Worm (Caenorhabditis elegans) whole organism, mixed stage, embryonic: Measurements from ENCODE around the gene yars-2.

Experiments used
- M03D4.4 ChIP-seq: sonication (generic microtip); optimal IDR thresholded peaks from 2 replicates; lab custom pipeline; 2017; ENCODE audit warnings: mild to moderate bottlenecking, missing genetic modification characterization, missing compliant biosample characterization
- bed-3 ChIP-seq: fragments of 200-800 bp; sonication (Bioruptor generic); optimal IDR thresholded peaks from 3 replicates; lab custom pipeline; 2018; ENCODE audit warnings: mild to moderate bottlenecking, missing genetic modification characterization, moderate library complexity, missing compliant biosample characterization
- blmp-1 ChIP-seq: fragments of 150-350 bp; optimal IDR thresholded peaks from 2 replicates; lab custom pipeline; 2014; ENCODE audit warnings: missing biosample characterization, missing genetic modification characterization
- ceh-39 ChIP-seq: fragments of 150-350 bp; optimal IDR thresholded peaks from 2 replicates; lab custom pipeline; 2014; ENCODE audit warnings: missing biosample characterization, missing genetic modification characterization
- ceh-43 ChIP-seq: fragments of 200-800 bp; sonication (Bioruptor generic); optimal IDR thresholded peaks from 2 replicates; lab custom pipeline; 2018; ENCODE audit warnings: mild to moderate bottlenecking, missing genetic modification characterization, moderate library complexity, missing compliant biosample characterization
- ceh-83 ChIP-seq: fragments of 200-800 bp; sonication (Bioruptor generic); optimal IDR thresholded peaks from 2 replicates; lab custom pipeline; 2018; ENCODE audit warnings: mild to moderate bottlenecking, missing genetic modification characterization, missing compliant biosample characterization
- ces-1 ChIP-seq: fragments of 150-350 bp; optimal IDR thresholded peaks from 2 replicates; lab custom pipeline; 2014; ENCODE audit warnings: missing biosample characterization, missing genetic modification reagents, missing genetic modification characterization
- cnd-1 ChIP-seq: fragments of 200-800 bp; sonication (Bioruptor generic); optimal IDR thresholded peaks from 2 replicates; lab custom pipeline; 2018; ENCODE audit warnings: mild to moderate bottlenecking, missing genetic modification characterization, missing compliant biosample characterization
- drap-1 ChIP-seq: fragments of 200-800 bp; sonication (Bioruptor generic); optimal IDR thresholded peaks from 3 replicates; lab custom pipeline; 2018; ENCODE audit warnings: mild to moderate bottlenecking, missing genetic modification characterization, missing compliant biosample characterization
- elt-1 ChIP-seq: sonication (generic microtip); optimal IDR thresholded peaks from 2 replicates; lab custom pipeline; 2017; ENCODE audit warnings: missing genetic modification characterization, mild to moderate bottlenecking, missing compliant biosample characterization, antibody characterized with exemption, moderate library complexity, borderline replicate concordance; ENCODE audit not compliant: insufficient read depth
- elt-3 ChIP-seq: fragments of 150-350 bp; optimal IDR thresholded peaks from 2 replicates; lab custom pipeline; 2014; ENCODE audit warnings: missing biosample characterization, missing genetic modification characterization
- flh-1 ChIP-seq: fragments of 200-800 bp; sonication (Bioruptor generic); optimal IDR thresholded peaks from 2 replicates; lab custom pipeline; 2018; ENCODE audit warnings: mild to moderate bottlenecking, missing genetic modification characterization, moderate library complexity, missing compliant biosample characterization
- ham-2 ChIP-seq: fragments of 200-800 bp; sonication (Bioruptor generic); optimal IDR thresholded peaks from 2 replicates; lab custom pipeline; 2018; ENCODE audit warnings: mild to moderate bottlenecking, missing genetic modification characterization, missing compliant biosample characterization
- hlh-1 ChIP-seq: fragments of 150-350 bp; optimal IDR thresholded peaks from 2 replicates; lab custom pipeline; 2014; ENCODE audit warnings: missing biosample characterization, missing genetic modification reagents, missing genetic modification characterization
- lin-13 ChIP-seq: fragments of 150-350 bp; optimal IDR thresholded peaks from 2 replicates; lab custom pipeline; 2014; ENCODE audit warnings: missing biosample characterization, missing genetic modification characterization
- lin-32 ChIP-seq: fragments of 200-800 bp; sonication (Bioruptor generic); optimal IDR thresholded peaks from 2 replicates; lab custom pipeline; 2018; ENCODE audit warnings: mild to moderate bottlenecking, missing genetic modification characterization, missing compliant biosample characterization
- lsy-2 ChIP-seq: fragments of 150-350 bp; optimal IDR thresholded peaks from 2 replicates; lab custom pipeline; 2014; ENCODE audit warnings: missing biosample characterization, missing genetic modification characterization
- mab-5 ChIP-seq: fragments of 150-350 bp; optimal IDR thresholded peaks from 2 replicates; lab custom pipeline; 2014; ENCODE audit warnings: missing biosample characterization, missing genetic modification characterization
- mep-1 ChIP-seq: fragments of 150-350 bp; optimal IDR thresholded peaks from 2 replicates; lab custom pipeline; 2017; ENCODE audit warnings: missing biosample characterization, missing genetic modification reagents, missing genetic modification characterization, inconsistent platforms
- mls-2 ChIP-seq: sonication (generic microtip); optimal IDR thresholded peaks from 2 replicates; lab custom pipeline; 2016; ENCODE audit warnings: mild to moderate bottlenecking, missing genetic modification characterization, moderate library complexity, missing compliant biosample characterization
- nhr-12 ChIP-seq: fragments of 150-350 bp; optimal IDR thresholded peaks from 2 replicates; lab custom pipeline; 2014; ENCODE audit warnings: missing biosample characterization, missing genetic modification characterization
- nhr-2 ChIP-seq: fragments of 150-350 bp; optimal IDR thresholded peaks from 2 replicates; lab custom pipeline; 2014; ENCODE audit warnings: missing biosample characterization, missing genetic modification characterization
- nhr-237 ChIP-seq: fragments of 150-350 bp; optimal IDR thresholded peaks from 2 replicates; lab custom pipeline; 2014; ENCODE audit warnings: missing biosample characterization, missing genetic modification characterization
- nhr-28 ChIP-seq: fragments of 150-350 bp; optimal IDR thresholded peaks from 2 replicates; lab custom pipeline; 2014; ENCODE audit warnings: missing biosample characterization, missing genetic modification characterization
- nhr-76 ChIP-seq: sonication (generic microtip); optimal IDR thresholded peaks from 2 replicates; lab custom pipeline; 2017; ENCODE audit warnings: missing biosample characterization, missing genetic modification characterization
- pha-4 ChIP-seq: fragments of 150-350 bp; optimal IDR thresholded peaks from 2 replicates; lab custom pipeline; 2018; ENCODE audit warnings: missing biosample characterization, missing genetic modification reagents, missing genetic modification characterization
- sem-2 ChIP-seq: fragments of 200-800 bp; sonication (Bioruptor generic); optimal IDR thresholded peaks from 2 replicates; lab custom pipeline; 2018; ENCODE audit warnings: mild to moderate bottlenecking, missing genetic modification characterization, missing compliant biosample characterization
- snpc-4 ChIP-seq: fragments of 150-350 bp; optimal IDR thresholded peaks from 2 replicates; lab custom pipeline; 2014; ENCODE audit warnings: missing biosample characterization, missing genetic modification characterization
- sptf-1 ChIP-seq: sonication (generic microtip); optimal IDR thresholded peaks from 2 replicates; lab custom pipeline; 2017; ENCODE audit warnings: mild to moderate bottlenecking, missing genetic modification characterization, moderate library complexity, missing compliant biosample characterization
- tbx-8 ChIP-seq: fragments of 200-800 bp; sonication (Bioruptor generic); optimal IDR thresholded peaks from 2 replicates; lab custom pipeline; 2018; ENCODE audit warnings: mild to moderate bottlenecking, missing genetic modification characterization, moderate library complexity, missing compliant biosample characterization
- unc-120 ChIP-seq: sonication (generic microtip); optimal IDR thresholded peaks from 2 replicates; lab custom pipeline; 2017; ENCODE audit warnings: missing genetic modification characterization, missing compliant biosample characterization; ENCODE audit not compliant: poor library complexity, severe bottlenecking
- unc-39 ChIP-seq: fragments of 150-350 bp; optimal IDR thresholded peaks from 2 replicates; lab custom pipeline; 2014; ENCODE audit warnings: missing biosample characterization, missing genetic modification characterization
- unc-62 ChIP-seq: fragments of 150-350 bp; optimal IDR thresholded peaks from 2 replicates; lab custom pipeline; 2014; ENCODE audit warnings: missing biosample characterization, missing genetic modification reagents, missing genetic modification characterization
- zip-8 ChIP-seq: fragments of 150-350 bp; optimal IDR thresholded peaks from 2 replicates; lab custom pipeline; 2014; ENCODE audit warnings: missing biosample characterization, missing genetic modification characterization
- ztf-11 ChIP-seq: fragments of 150-350 bp; optimal IDR thresholded peaks from 2 replicates; lab custom pipeline; 2014; ENCODE audit warnings: missing biosample characterization, missing genetic modification characterization

The yars-2 gene

DNA sequence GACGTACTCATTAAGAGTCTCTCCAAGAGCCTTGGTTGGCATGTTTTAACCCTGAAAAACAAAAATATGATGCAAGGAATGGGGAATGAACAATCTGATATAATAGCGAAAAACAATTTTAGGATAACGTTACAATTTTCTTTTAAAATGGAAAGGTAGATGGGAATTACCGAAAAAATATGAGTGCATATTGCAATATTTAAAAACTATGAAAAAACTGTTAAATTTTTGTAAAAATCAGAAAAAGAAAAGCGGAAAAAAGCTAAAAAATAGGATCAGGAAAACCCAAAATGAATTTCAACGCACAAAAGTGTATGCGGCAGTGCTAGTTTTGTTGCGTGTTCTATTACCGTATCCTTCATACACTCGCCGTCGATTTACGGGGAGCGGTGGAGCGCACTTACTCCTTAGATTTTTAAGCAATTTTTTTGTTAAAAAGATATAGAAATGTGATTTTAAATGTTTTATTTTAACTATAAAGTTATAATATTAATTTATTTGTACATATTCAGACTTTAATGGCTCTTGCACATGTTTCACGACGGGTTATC lies 37.4 kb upstream of the yars-2 start, which contains the start of the genes rpl-20 and Y17G9B.5:
rpl-20 (minus strand) TSS at position 51 of the 551 bp plus-strand sequence.
Y17G9B.5 (plus strand) TSS at position 513 of the 551 bp plus-strand sequence.
- TF ChIP-seq ceh-43 (GFP tag; lab: Kevin White, UChicago) (peak; percentile 88), nhr-76 (tag; lab: Kevin White, UChicago) (peak; percentile 13), ceh-83 (GFP tag; lab: Kevin White, UChicago) (peak; percentile 87), mep-1 (peak; percentile 100), pha-4 (tag; lab: Kevin White, UChicago) (peak; percentile 100), elt-3 (tag; lab: Kevin White, UChicago) (peak; percentile 88), mab-5 (tag; lab: Kevin White, UChicago) (peak; percentile 89), snpc-4 (no peak), mls-2 (tag; lab: Kevin White, UChicago) (peak; percentile 91), ceh-39 (peak; percentile 100), nhr-2 (tag; lab: Kevin White, UChicago) (peak; percentile 61), hlh-1 (tag; lab: Kevin White, UChicago) (peak; percentile 73), lin-32 (peak; percentile 78), nhr-237 (tag; lab: Kevin White, UChicago) (peak; percentile 99), flh-1 (no peak), sptf-1 (tag; lab: Kevin White, UChicago) (peak; percentile 97), lin-13 (peak; percentile 100), ces-1 (GFP tag; lab: Kevin White, UChicago) (peak; percentile 96), blmp-1 (peak; percentile 33), nhr-12 (tag; lab: Kevin White, UChicago) (no peak), lsy-2 (tag; lab: Kevin White, UChicago) (peak; percentile 100), ham-2 (GFP tag; lab: Kevin White, UChicago) (peak; percentile 92), drap-1 (peak; percentile 93), nhr-28 (tag; lab: Kevin White, UChicago) (peak; percentile 86), elt-1 (peak; percentile 67), sem-2 (peak; percentile 54), cnd-1 (tag; lab: Kevin White, UChicago) (peak; percentile 95), unc-62 (GFP tag; lab: Kevin White, UChicago) (peak; percentile 87), ztf-11 (tag; lab: Kevin White, UChicago) (peak; percentile 84), tbx-8 (GFP tag; lab: Kevin White, UChicago) (peak; percentile 89), M03D4.4 (tag; lab: Kevin White, UChicago) (peak; percentile 94), unc-39 (tag; lab: Kevin White, UChicago) (no peak), bed-3 (GFP tag; lab: Kevin White, UChicago) (peak; percentile 66), zip-8 (tag; lab: Kevin White, UChicago) (no peak), unc-120 (tag; lab: Kevin White, UChicago) (peak; percentile 86)

DNA sequence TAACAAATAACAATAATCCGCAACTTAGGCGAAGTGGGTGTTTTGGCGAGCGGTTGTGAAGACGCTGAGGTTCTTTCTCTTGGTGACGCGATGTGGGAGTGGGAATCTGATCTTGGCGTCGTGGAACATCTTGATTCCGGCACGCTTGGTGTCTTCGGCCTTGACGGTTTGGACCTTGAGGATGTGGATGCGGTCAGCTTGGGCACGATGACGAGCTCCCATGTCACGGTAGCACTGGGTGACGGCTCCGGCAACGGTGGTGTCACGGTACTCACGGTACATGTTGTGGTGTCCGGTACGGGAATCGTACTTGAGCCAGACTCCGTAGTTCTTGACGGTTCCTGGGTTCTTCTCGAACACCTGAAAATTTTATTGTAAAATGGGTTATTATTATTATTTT lies 36.7 kb upstream of the yars-2 start:
- TF ChIP-seq blmp-1 (no peak), pha-4 (tag; lab: Kevin White, UChicago) (no peak), nhr-12 (tag; lab: Kevin White, UChicago) (no peak), lin-32 (no peak), unc-120 (tag; lab: Kevin White, UChicago) (no peak), elt-3 (tag; lab: Kevin White, UChicago) (no peak), mep-1 (no peak), ceh-39 (no peak), ceh-83 (GFP tag; lab: Kevin White, UChicago) (no peak), cnd-1 (tag; lab: Kevin White, UChicago) (no peak), nhr-2 (tag; lab: Kevin White, UChicago) (no peak), bed-3 (GFP tag; lab: Kevin White, UChicago) (no peak), mls-2 (tag; lab: Kevin White, UChicago) (no peak), nhr-237 (tag; lab: Kevin White, UChicago) (no peak), ceh-43 (GFP tag; lab: Kevin White, UChicago) (no peak), nhr-76 (tag; lab: Kevin White, UChicago) (no peak)
